Fruit fly (Drosophila melanogaster) whole organism, embryonic: ENCODE measurements around the gene ATPsynB.

Experiments used
- Atf-2 ChIP-seq: fragments of 200-800 bp; sonication (Bioruptor generic); optimal IDR thresholded peaks from 2 replicates; lab custom pipeline; 2016; ENCODE audit warnings: missing biosample characterization, missing genetic modification characterization
- Awh ChIP-seq: fragments of 200-800 bp; sonication (Bioruptor generic); IDR thresholded peaks from 2 replicates; pipeline ENCODE4, ENCODE4 v1.3.6; 2022; ENCODE audit warnings: missing biosample characterization, missing genetic modification characterization
- Blimp-1 ChIP-seq: fragments of 200-800 bp; sonication (Bioruptor generic); optimal IDR thresholded peaks from 3 replicates; lab custom pipeline; 2018; ENCODE audit warnings: missing biosample characterization, missing genetic modification characterization, mild to moderate bottlenecking, moderate library complexity, missing genetic modification reagents
- CG10431 ChIP-seq: fragments of 200-800 bp; sonication (Bioruptor generic); optimal IDR thresholded peaks from 3 replicates; lab custom pipeline; 2018; ENCODE audit warnings: missing biosample characterization, mild to moderate bottlenecking, missing genetic modification characterization
- CG11504 ChIP-seq: fragments of 200-800 bp; sonication (Bioruptor generic); optimal IDR thresholded peaks from 3 replicates; lab custom pipeline; 2019; ENCODE audit warnings: missing biosample characterization, mild to moderate bottlenecking, missing genetic modification characterization, moderate library complexity
- CG11695 ChIP-seq: fragments of 200-800 bp; sonication (Bioruptor generic); IDR thresholded peaks from 3 replicates; pipeline ENCODE4 v1.3.6; 2022; ENCODE audit warnings: missing biosample characterization, missing genetic modification characterization
- CG13894 ChIP-seq: fragments of 200-800 bp; sonication (Bioruptor generic); optimal IDR thresholded peaks from 3 replicates; lab custom pipeline; 2018; ENCODE audit warnings: missing biosample characterization, mild to moderate bottlenecking, missing genetic modification characterization, moderate library complexity
- CG14860 ChIP-seq: fragments of 200-800 bp; sonication (Bioruptor generic); IDR thresholded peaks from 3 replicates; pipeline ENCODE4 v1.3.6; 2022; ENCODE audit warnings: missing biosample characterization, missing genetic modification characterization; ENCODE audit not compliant: partially characterized antibody
- CG16815 ChIP-seq: fragments of 200-800 bp; sonication (Bioruptor generic); optimal IDR thresholded peaks from 3 replicates; lab custom pipeline; 2017; ENCODE audit warnings: missing biosample characterization, mild to moderate bottlenecking, missing genetic modification characterization
- CG2678 ChIP-seq: fragments of 200-800 bp; sonication (Bioruptor generic); optimal IDR thresholded peaks from 3 replicates; lab custom pipeline; 2019; ENCODE audit warnings: missing biosample characterization, mild to moderate bottlenecking, missing genetic modification characterization, moderate library complexity
- CG31365 ChIP-seq: fragments of 200-800 bp; sonication (Bioruptor generic); optimal IDR thresholded peaks from 2 replicates; lab custom pipeline; 2018; ENCODE audit warnings: missing biosample characterization, mild to moderate bottlenecking, missing genetic modification characterization
- CG32532 ChIP-seq: fragments of 200-800 bp; sonication (Bioruptor generic); IDR thresholded peaks from 2 replicates; pipeline ENCODE4 v1.3.6; 2022; ENCODE audit warnings: missing biosample characterization, missing genetic modification characterization
- CG33557 ChIP-seq: fragments of 200-800 bp; sonication (Bioruptor generic); optimal IDR thresholded peaks from 2 replicates; lab custom pipeline; 2019; ENCODE audit warnings: missing biosample characterization, mild to moderate bottlenecking, missing genetic modification characterization, moderate library complexity
- CG34376 ChIP-seq: fragments of 200-800 bp; sonication (Bioruptor generic); optimal IDR thresholded peaks from 2 replicates; lab custom pipeline; 2018; ENCODE audit warnings: missing biosample characterization, mild to moderate bottlenecking, missing genetic modification characterization
- CG4617 ChIP-seq: fragments of 200-800 bp; sonication (Bioruptor generic); optimal IDR thresholded peaks from 3 replicates; lab custom pipeline; 2016; ENCODE audit warnings: missing biosample characterization, missing genetic modification characterization, borderline replicate concordance
- CG4854 ChIP-seq: fragments of 200-800 bp; sonication (Bioruptor generic); optimal IDR thresholded peaks from 2 replicates; lab custom pipeline; 2016; ENCODE audit warnings: missing biosample characterization, missing genetic modification characterization, inconsistent platforms
- CG6654 ChIP-seq: fragments of 200-800 bp; sonication (Bioruptor generic); optimal IDR thresholded peaks from 2 replicates; lab custom pipeline; 2017; ENCODE audit warnings: missing biosample characterization, mild to moderate bottlenecking, missing genetic modification characterization
- CG6765 ChIP-seq: fragments of 200-800 bp; sonication (Bioruptor generic); optimal IDR thresholded peaks from 3 replicates; lab custom pipeline; 2017; ENCODE audit warnings: missing biosample characterization, mild to moderate bottlenecking, missing genetic modification characterization
- CG7556 ChIP-seq: fragments of 200-800 bp; sonication (Bioruptor generic); optimal IDR thresholded peaks from 2 replicates; lab custom pipeline; 2017; ENCODE audit warnings: missing biosample characterization, mild to moderate bottlenecking, missing genetic modification characterization
- CG8944 ChIP-seq: fragments of 200-800 bp; sonication (Bioruptor generic); optimal IDR thresholded peaks from 3 replicates; lab custom pipeline; 2016; ENCODE audit warnings: missing biosample characterization, missing genetic modification characterization
- CkIIα-i1 ChIP-seq: fragments of 200-800 bp; sonication (Bioruptor generic); IDR thresholded peaks from 2 replicates; pipeline ENCODE4 v1.3.6; 2022; ENCODE audit warnings: missing biosample characterization, missing genetic modification characterization
- Dad ChIP-seq: fragments of 200-800 bp; sonication (Bioruptor generic); optimal IDR thresholded peaks from 3 replicates; lab custom pipeline; 2016; ENCODE audit warnings: missing biosample characterization, missing genetic modification characterization
- GATAe ChIP-seq: fragments of 200-800 bp; sonication (Bioruptor generic); conservative IDR thresholded peaks from 2 replicates; pipeline ENCODE4 v1.3.6; 2022; ENCODE audit warnings: missing biosample characterization, missing genetic modification characterization
- Gsc ChIP-seq: fragments of 200-800 bp; sonication (Bioruptor generic); IDR thresholded peaks from 2 replicates; pipeline ENCODE4 v1.3.6; 2022; ENCODE audit warnings: missing biosample characterization, missing genetic modification characterization
- HLH54F ChIP-seq: fragments of 200-800 bp; sonication (Bioruptor generic); optimal IDR thresholded peaks from 3 replicates; lab custom pipeline; 2016; ENCODE audit warnings: missing biosample characterization, missing genetic modification characterization
- HLHmδ ChIP-seq: fragments of 200-800 bp; sonication (Bioruptor generic); optimal IDR thresholded peaks from 2 replicates; lab custom pipeline; 2018; ENCODE audit warnings: missing biosample characterization, mild to moderate bottlenecking, missing genetic modification characterization, moderate library complexity
- Mad ChIP-seq: fragments of 200-800 bp; sonication (Bioruptor generic); optimal IDR thresholded peaks from 2 replicates; lab custom pipeline; 2016; ENCODE audit warnings: missing biosample characterization, missing genetic modification characterization
- Med ChIP-seq: fragments of 200-800 bp; sonication (Bioruptor generic); peaks from one replicate; lab custom pipeline; 2016; ENCODE audit warnings: missing biosample characterization, missing genetic modification characterization, mild to moderate bottlenecking, inconsistent platforms, moderate library complexity
- NC2β ChIP-seq: fragments of 200-800 bp; sonication (Bioruptor generic); optimal IDR thresholded peaks from 2 replicates; lab custom pipeline; 2016; ENCODE audit warnings: missing biosample characterization, missing genetic modification characterization
- Nf-YC ChIP-seq: fragments of 200-800 bp; optimal IDR thresholded peaks from 3 replicates; lab custom pipeline; 2019; ENCODE audit warnings: missing biosample characterization, mild to moderate bottlenecking, missing genetic modification characterization, moderate library complexity
- Ravus ChIP-seq: fragments of 200-800 bp; sonication (Bioruptor generic); IDR thresholded peaks from 2 replicates; pipeline ENCODE4 v1.3.6; 2022; ENCODE audit warnings: missing biosample characterization, missing genetic modification characterization
- Rx ChIP-seq: fragments of 200-800 bp; sonication (Bioruptor generic); IDR thresholded peaks from 2 replicates; pipeline ENCODE4 v1.3.6; 2022; ENCODE audit warnings: missing biosample characterization, missing genetic modification characterization
- Ssrp ChIP-seq: fragments of 200-800 bp; sonication (Bioruptor generic); optimal IDR thresholded peaks from 2 replicates; lab custom pipeline; 2018; ENCODE audit warnings: missing biosample characterization, mild to moderate bottlenecking, missing genetic modification characterization, moderate library complexity
- amos ChIP-seq: fragments of 200-800 bp; sonication (Bioruptor generic); IDR thresholded peaks from 2 replicates; pipeline ENCODE4 v1.3.6; 2022; ENCODE audit warnings: missing biosample characterization, missing genetic modification characterization; ENCODE audit not compliant: partially characterized antibody
- az2 ChIP-seq: fragments of 200-800 bp; sonication (Bioruptor generic); optimal IDR thresholded peaks from 3 replicates; lab custom pipeline; 2016; ENCODE audit warnings: missing biosample characterization, missing genetic modification characterization
- bowl ChIP-seq: fragments of 200-800 bp; sonication (Bioruptor generic); IDR thresholded peaks from 2 replicates; pipeline ENCODE4 v1.3.6; 2022; ENCODE audit warnings: missing biosample characterization, missing genetic modification characterization
- br ChIP-seq: fragments of >200 bp; optimal IDR thresholded peaks from 2 replicates; lab custom pipeline; 2017
- cas ChIP-seq: fragments of 200-800 bp; sonication (Bioruptor generic); IDR thresholded peaks from 2 replicates; pipeline ENCODE4 v1.3.6; 2022; ENCODE audit warnings: missing biosample characterization, missing genetic modification characterization
- ftz-f1 ChIP-seq: fragments of 200-800 bp; sonication (Bioruptor generic); optimal IDR thresholded peaks from 2 replicates; lab custom pipeline; 2016; ENCODE audit warnings: missing biosample characterization, missing genetic modification characterization
- gfzf ChIP-seq: fragments of 200-800 bp; sonication (Bioruptor generic); optimal IDR thresholded peaks from 2 replicates; lab custom pipeline; 2016; ENCODE audit warnings: missing biosample characterization, mild to moderate bottlenecking, missing genetic modification characterization, moderate library complexity
- jigr1 ChIP-seq: fragments of 200-800 bp; sonication (Bioruptor generic); IDR thresholded peaks from 3 replicates; pipeline ENCODE4 v1.3.6; 2022; ENCODE audit warnings: missing biosample characterization, missing genetic modification characterization
- nom ChIP-seq: fragments of 200-800 bp; sonication (Bioruptor generic); optimal IDR thresholded peaks from 2 replicates; lab custom pipeline; 2017; ENCODE audit warnings: missing biosample characterization, missing genetic modification characterization, mild to moderate bottlenecking, moderate library complexity, missing genetic modification reagents
- org-1 ChIP-seq: fragments of 200-800 bp; sonication (Bioruptor generic); optimal IDR thresholded peaks from 2 replicates; lab custom pipeline; 2017; ENCODE audit warnings: missing biosample characterization, missing genetic modification characterization
- otp ChIP-seq: fragments of 200-800 bp; sonication (Bioruptor generic); IDR thresholded peaks from 3 replicates; pipeline ENCODE4, ENCODE4 v1.3.6; 2022; ENCODE audit warnings: missing biosample characterization, missing genetic modification characterization
- pan ChIP-seq, 4 experiments: fragments of >200 bp in 3 of 4; fragments of 200-800 bp in 1 of 4; sonication (Bioruptor generic) in 1 of 4; optimal IDR thresholded peaks in 3 of 4; IDR thresholded peaks in 1 of 4; 2 replicates each; pipeline versions ENCODE4 v1.3.6 to Lab custom; 2017 to 2022; ENCODE audit warnings: missing biosample characterization in 2 of 4, missing genetic modification characterization in 2 of 4, mixed read lengths in 1 of 4
- pfk ChIP-seq: fragments of 200-800 bp; sonication (Bioruptor generic); optimal IDR thresholded peaks from 2 replicates; lab custom pipeline; 2018; ENCODE audit warnings: missing biosample characterization, mild to moderate bottlenecking, missing genetic modification characterization, moderate library complexity
- toy ChIP-seq: fragments of 200-800 bp; sonication (Bioruptor generic); IDR thresholded peaks from 2 replicates; pipeline ENCODE4 v1.3.6; 2022; ENCODE audit warnings: missing biosample characterization, missing genetic modification characterization
- vfl ChIP-seq: fragments of 200-800 bp; sonication (Bioruptor generic); optimal IDR thresholded peaks from 2 replicates; lab custom pipeline; 2016; ENCODE audit warnings: missing biosample characterization, missing genetic modification characterization
- vvl ChIP-seq: fragments of 200-800 bp; sonication (Bioruptor generic); IDR thresholded peaks from 2 replicates; pipeline ENCODE4 v1.3.6; 2022; ENCODE audit warnings: missing biosample characterization, missing genetic modification characterization

ATPsynB gene

DNA sequence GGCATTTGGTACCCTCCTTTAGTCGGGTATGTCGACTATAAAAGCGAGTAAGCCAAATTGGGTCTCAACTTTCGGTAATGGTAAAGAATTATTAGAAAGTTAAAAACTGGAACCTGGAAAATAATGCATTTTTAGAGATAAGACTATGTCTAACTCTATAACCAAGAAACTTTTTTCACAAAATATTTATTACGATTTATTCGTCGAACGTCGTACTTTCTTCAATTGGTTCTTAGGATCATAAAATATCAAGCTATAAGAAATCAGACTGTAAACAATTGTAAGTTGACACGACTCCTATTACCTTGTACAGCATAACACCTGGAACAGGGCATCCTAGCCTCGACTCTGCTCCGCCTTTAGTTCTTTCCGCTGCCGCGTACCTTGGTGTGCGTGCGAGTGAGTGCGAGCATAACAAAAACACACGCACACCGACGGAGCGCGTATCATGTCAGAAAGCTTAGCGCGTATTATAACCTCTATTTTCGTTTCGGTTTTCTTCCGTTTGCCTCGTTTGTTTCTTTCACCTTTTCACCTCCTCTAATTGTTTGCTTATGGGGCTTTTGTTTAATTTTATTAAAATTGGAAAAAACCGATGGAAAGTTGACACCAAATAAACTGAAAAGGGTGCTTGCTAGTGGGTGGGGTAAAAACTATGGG, 36.8 kb upstream of the ATPsynB start (continued):
- peak; percentile 24 for TF ChIP-seq ftz-f1 (GFP tag; lab: Kevin White, UChicago)
- TF ChIP-seq cas (GFP tag; lab: Robert Waterston, UW), result peak; percentile 53
- TF ChIP-seq Ravus (GFP tag; lab: Robert Waterston, UW), result peak; percentile 65
- TF ChIP-seq gfzf (GFP tag; lab: Kevin White, UChicago), result peak; percentile 20
- TF ChIP-seq CG10431 (GFP tag; lab: Kevin White, UChicago), result peak; percentile 84
- peak; percentile 71 for TF ChIP-seq toy
- peak; percentile 68 for TF ChIP-seq CG31365 (tag; lab: Kevin White, UChicago)
- no peak for TF ChIP-seq HLHmδ (GFP tag; lab: Kevin White, UChicago)
- peak; percentile 77 for TF ChIP-seq GATAe (GFP tag; lab: Robert Waterston, UW)
- peak; percentile 72 for TF ChIP-seq nom (GFP tag; lab: Kevin White, UChicago)
- peak; percentile 91 for TF ChIP-seq CG33557 (GFP tag; lab: Kevin White, UChicago)
- peak; percentile 89 for TF ChIP-seq CG32532 (GFP tag; lab: Robert Waterston, UW)
- peak; percentile 96 for TF ChIP-seq CG11504
- TF ChIP-seq org-1 (GFP tag; lab: Kevin White, UChicago), result peak; percentile 97
- no peak for TF ChIP-seq CG14860 (GFP tag; lab: Robert Waterston, UW)
- peak; percentile 99 for TF ChIP-seq Med (GFP tag; lab: Kevin White, UChicago)
- 0 out of 2 replicates have a peak, but pooled peaks have one; percentile 27 for TF ChIP-seq CkIIα-i1
- peak; percentile 93 for TF ChIP-seq vfl (GFP tag; lab: Kevin White, UChicago)
- peak; percentile 33; the same call in 1 of the 2 replicates for TF ChIP-seq bowl
- TF ChIP-seq Mad (GFP tag; lab: Kevin White, UChicago), result peak; percentile 94
- TF ChIP-seq br, result no peak
- peak; percentile 94 for TF ChIP-seq NC2β
- TF ChIP-seq CG2678 (tag; lab: Kevin White, UChicago), result peak; percentile 98
- TF ChIP-seq Blimp-1 (GFP tag; lab: Kevin White, UChicago), result peak; percentile 86
- peak; percentile 99 for TF ChIP-seq CG7556
- peak; percentile 97 for TF ChIP-seq Dad (GFP tag; lab: Kevin White, UChicago)
- TF ChIP-seq CG8944 (GFP tag; lab: Kevin White, UChicago), result peak; percentile 96
- peak; percentile 87 for TF ChIP-seq Nf-YC
- peak; percentile 69; the same call in 1 of the 3 replicates for TF ChIP-seq otp (GFP tag; lab: Robert Waterston, UW)
- peak; percentile 91 for TF ChIP-seq CG6654 (GFP tag; lab: Kevin White, UChicago)
- no peak for TF ChIP-seq amos (GFP tag; lab: Robert Waterston, UW)
- no peak for TF ChIP-seq pfk (GFP tag; lab: Kevin White, UChicago)
- TF ChIP-seq CG4854 (GFP tag; lab: Kevin White, UChicago), result peak; percentile 94
- peak; percentile 82; the same call in 2 of the 3 replicates for TF ChIP-seq jigr1 (GFP tag; lab: Robert Waterston, UW)
- TF ChIP-seq Rx (GFP tag; lab: Robert Waterston, UW), result peak; percentile 67
- TF ChIP-seq CG16815 (GFP tag; lab: Kevin White, UChicago), result peak; percentile 96
- peak; percentile 94 for TF ChIP-seq CG34376 (GFP tag; lab: Kevin White, UChicago)
- peak; percentile 84 for TF ChIP-seq vvl (GFP tag; lab: Robert Waterston, UW)
- no peak for TF ChIP-seq pan (optimal IDR thresholded peaks at IDR 0.05; lab: Kevin White, UChicago)
- peak; percentile 27 to 83 for TF ChIP-seq pan (GFP tag; optimal IDR thresholded peaks at IDR 0.05 in 1 of 2, IDR thresholded peaks at IDR 0.05 in 1 of 2)
- TF ChIP-seq CG13894 (tag; lab: Kevin White, UChicago), result peak; percentile 82
- TF ChIP-seq Atf-2 (GFP tag; lab: Kevin White, UChicago), result peak; percentile 98
- TF ChIP-seq Awh (GFP tag; lab: Robert Waterston, UW), result peak; percentile 68
- peak; percentile 97 for TF ChIP-seq az2 (GFP tag; lab: Kevin White, UChicago)
- peak; percentile 96 for TF ChIP-seq Ssrp (tag; lab: Kevin White, UChicago)
- TF ChIP-seq HLH54F (GFP tag; lab: Kevin White, UChicago), result peak; percentile 98
- peak; percentile 81 for TF ChIP-seq Gsc (GFP tag; lab: Robert Waterston, UW)
- TF ChIP-seq CG4617, result peak; percentile 77
- TF ChIP-seq CG6765 (GFP tag; lab: Kevin White, UChicago), result peak; percentile 95
- peak; percentile 93 for TF ChIP-seq CG11695 (GFP tag; lab: Robert Waterston, UW)
